Fruit fly (Drosophila melanogaster) whole organism, prepupa: ENCODE results near the gene CG34136.

Source experiments
- Blimp-1 ChIP-seq: fragments of 200-800 bp; sonication (Bioruptor generic); optimal IDR thresholded peaks from 3 replicates; lab custom pipeline; 2017; ENCODE audit warnings: missing biosample characterization, missing genetic modification characterization, mild to moderate bottlenecking, moderate library complexity, missing genetic modification reagents
- CG10631 ChIP-seq: fragments of 200-800 bp; sonication (Bioruptor generic); optimal IDR thresholded peaks from 2 replicates; lab custom pipeline; 2016; ENCODE audit warnings: missing biosample characterization, missing genetic modification characterization
- CG11762 ChIP-seq: fragments of 200-800 bp; sonication (Bioruptor generic); optimal IDR thresholded peaks from 3 replicates; lab custom pipeline; 2016; ENCODE audit warnings: missing biosample characterization, missing genetic modification characterization; ENCODE audit not compliant: insufficient read depth
- CG15336 ChIP-seq: fragments of 200-800 bp; sonication (Bioruptor generic); IDR thresholded peaks from 2 replicates; pipeline ENCODE4 v1.3.6; 2022; ENCODE audit warnings: missing biosample characterization, missing genetic modification characterization
- CG1621 ChIP-seq: fragments of 200-800 bp; sonication (Bioruptor generic); optimal IDR thresholded peaks from 3 replicates; lab custom pipeline; 2018; ENCODE audit warnings: missing biosample characterization, mild to moderate bottlenecking, missing genetic modification characterization
- CG16779 ChIP-seq: fragments of 200-800 bp; sonication (Bioruptor generic); optimal IDR thresholded peaks from 3 replicates; lab custom pipeline; 2017; ENCODE audit warnings: missing biosample characterization, mild to moderate bottlenecking, missing genetic modification characterization
- CG3032 ChIP-seq: fragments of 200-800 bp; optimal IDR thresholded peaks from 2 replicates; lab custom pipeline; 2019; ENCODE audit warnings: missing biosample characterization, mild to moderate bottlenecking, missing genetic modification characterization, moderate library complexity
- CG31627 ChIP-seq: fragments of 200-800 bp; sonication (Bioruptor generic); optimal IDR thresholded peaks from 3 replicates; lab custom pipeline; 2016; ENCODE audit warnings: missing biosample characterization, missing genetic modification characterization
- CG32006 ChIP-seq: fragments of 200-800 bp; sonication (Bioruptor generic); optimal IDR thresholded peaks from 3 replicates; lab custom pipeline; 2017; ENCODE audit warnings: missing biosample characterization, mild to moderate bottlenecking, missing genetic modification characterization
- CG4318 ChIP-seq: fragments of 200-800 bp; sonication (Bioruptor generic); optimal IDR thresholded peaks from 3 replicates; lab custom pipeline; 2017; ENCODE audit warnings: missing biosample characterization, mild to moderate bottlenecking, missing genetic modification characterization
- CG6276 ChIP-seq: fragments of 200-800 bp; sonication (Bioruptor generic); optimal IDR thresholded peaks from 2 replicates; lab custom pipeline; 2017; ENCODE audit warnings: missing biosample characterization, mild to moderate bottlenecking, missing genetic modification characterization
- CG6792 ChIP-seq: fragments of 200-800 bp; sonication (Bioruptor generic); optimal IDR thresholded peaks from 3 replicates; lab custom pipeline; 2016; ENCODE audit warnings: missing biosample characterization, missing genetic modification characterization
- CG6808 ChIP-seq: fragments of 200-800 bp; sonication (Bioruptor generic); optimal IDR thresholded peaks from 3 replicates; lab custom pipeline; 2017; ENCODE audit warnings: missing biosample characterization, missing genetic modification characterization, mild to moderate bottlenecking, moderate library complexity, missing genetic modification reagents
- CG6854 ChIP-seq: fragments of 200-800 bp; sonication (Bioruptor generic); optimal IDR thresholded peaks from 2 replicates; lab custom pipeline; 2017; ENCODE audit warnings: missing biosample characterization, mild to moderate bottlenecking, missing genetic modification characterization
- CG7368 ChIP-seq: fragments of 200-800 bp; sonication (Bioruptor generic); optimal IDR thresholded peaks from 3 replicates; lab custom pipeline; 2016; ENCODE audit warnings: missing biosample characterization, missing genetic modification characterization
- CG8319 ChIP-seq: fragments of 200-800 bp; sonication (Bioruptor generic); optimal IDR thresholded peaks from 3 replicates; lab custom pipeline; 2016; ENCODE audit warnings: missing biosample characterization, missing genetic modification characterization
- CG8632 ChIP-seq: fragments of 200-800 bp; sonication (Bioruptor generic); optimal IDR thresholded peaks from 3 replicates; lab custom pipeline; 2016; ENCODE audit warnings: missing biosample characterization, missing genetic modification characterization
- Eip78C ChIP-seq: fragments of 200-800 bp; sonication (Bioruptor generic); peaks from one replicate; lab custom pipeline; 2016; ENCODE audit warnings: missing biosample characterization, missing genetic modification characterization
- Eip93F ChIP-seq: fragments of 200-800 bp; sonication (Bioruptor generic); optimal IDR thresholded peaks from 2 replicates; lab custom pipeline; 2016; ENCODE audit warnings: missing biosample characterization, mild to moderate bottlenecking, missing genetic modification characterization
- Ets21C ChIP-seq: fragments of 200-800 bp; sonication (Bioruptor generic); optimal IDR thresholded peaks from 3 replicates; lab custom pipeline; 2016; ENCODE audit warnings: missing biosample characterization, missing genetic modification characterization
- Hr39 ChIP-seq: fragments of 200-800 bp; sonication (Bioruptor generic); optimal IDR thresholded peaks from 2 replicates; lab custom pipeline; 2016; ENCODE audit warnings: missing biosample characterization, missing genetic modification characterization
- Lpt ChIP-seq: fragments of 200-800 bp; sonication (Bioruptor generic); optimal IDR thresholded peaks from 3 replicates; lab custom pipeline; 2016; ENCODE audit warnings: missing biosample characterization, missing genetic modification characterization
- Met ChIP-seq: fragments of 200-800 bp; sonication (Bioruptor generic); optimal IDR thresholded peaks from 3 replicates; lab custom pipeline; 2016; ENCODE audit warnings: missing biosample characterization, missing genetic modification characterization
- OdsH ChIP-seq: fragments of 200-800 bp; sonication (Bioruptor generic); optimal IDR thresholded peaks from 3 replicates; lab custom pipeline; 2016; ENCODE audit warnings: missing biosample characterization, missing genetic modification characterization
- Smox ChIP-seq: fragments of 200-800 bp; sonication (Bioruptor generic); optimal IDR thresholded peaks from 3 replicates; lab custom pipeline; 2016; ENCODE audit warnings: missing biosample characterization, missing genetic modification characterization
- Sox14 ChIP-seq: fragments of 200-800 bp; sonication (Bioruptor generic); optimal IDR thresholded peaks from 3 replicates; lab custom pipeline; 2016; ENCODE audit warnings: missing biosample characterization, missing genetic modification characterization
- achi ChIP-seq: fragments of 200-800 bp; sonication (Bioruptor generic); optimal IDR thresholded peaks from 3 replicates; lab custom pipeline; 2016; ENCODE audit warnings: missing biosample characterization, missing genetic modification characterization
- acj6 ChIP-seq: fragments of 200-800 bp; sonication (Bioruptor generic); optimal IDR thresholded peaks from 3 replicates; lab custom pipeline; 2016; ENCODE audit warnings: missing biosample characterization, missing genetic modification characterization
- cyc ChIP-seq: fragments of 200-800 bp; sonication (Bioruptor generic); optimal IDR thresholded peaks from 3 replicates; lab custom pipeline; 2016; ENCODE audit warnings: missing biosample characterization, missing genetic modification characterization
- dsx ChIP-seq: fragments of 200-800 bp; optimal IDR thresholded peaks from 3 replicates; lab custom pipeline; 2019; ENCODE audit warnings: missing biosample characterization, mild to moderate bottlenecking, missing genetic modification characterization, moderate library complexity; ENCODE audit not compliant: poor library complexity, severe bottlenecking
- eg ChIP-seq: fragments of 200-800 bp; sonication (Bioruptor generic); IDR thresholded peaks from 3 replicates; pipeline ENCODE4 v1.3.6; 2022; ENCODE audit warnings: missing biosample characterization, missing genetic modification characterization
- esn ChIP-seq: fragments of 200-800 bp; sonication (Bioruptor generic); optimal IDR thresholded peaks from 2 replicates; lab custom pipeline; 2016; ENCODE audit warnings: missing biosample characterization, mild to moderate bottlenecking, missing genetic modification characterization, moderate library complexity
- fd85E ChIP-seq: fragments of 200-800 bp; sonication (Bioruptor generic); optimal IDR thresholded peaks from 3 replicates; lab custom pipeline; 2016; ENCODE audit warnings: missing biosample characterization, missing genetic modification characterization
- fkh ChIP-seq: fragments of 200-800 bp; sonication (Bioruptor generic); optimal IDR thresholded peaks from 3 replicates; lab custom pipeline; 2017; ENCODE audit warnings: missing biosample characterization, mild to moderate bottlenecking, missing genetic modification characterization, moderate library complexity
- lz ChIP-seq: fragments of 200-800 bp; sonication (Bioruptor generic); optimal IDR thresholded peaks from 3 replicates; lab custom pipeline; 2016; ENCODE audit warnings: missing biosample characterization, missing genetic modification characterization
- net ChIP-seq: fragments of 200-800 bp; sonication (Bioruptor generic); optimal IDR thresholded peaks from 3 replicates; lab custom pipeline; 2016; ENCODE audit warnings: missing biosample characterization, missing genetic modification characterization
- pdm3 ChIP-seq: fragments of 200-800 bp; sonication (Bioruptor generic); optimal IDR thresholded peaks from 3 replicates; lab custom pipeline; 2016; ENCODE audit warnings: missing biosample characterization, missing genetic modification characterization

The CG34136 gene

dm6 chr2L:21102399-21103108, 5.8 kb downstream of the CG34136 start, which contains the start of gene CG9257:
CG9257 (plus strand) TSS chr2L:21102743.
- no peak for TF ChIP-seq Lpt
- TF ChIP-seq pdm3 (GFP tag; lab: Kevin White, UChicago), result peak; percentile 12
- no peak for TF ChIP-seq eg (GFP tag; lab: Robert Waterston, UW)
- TF ChIP-seq CG6808 (GFP tag; lab: Kevin White, UChicago), result no peak
- no peak for TF ChIP-seq acj6 (GFP tag; lab: Kevin White, UChicago)
- no peak for TF ChIP-seq cyc (GFP tag; lab: Kevin White, UChicago)
- no peak for TF ChIP-seq fkh
- no peak for TF ChIP-seq CG8319 (GFP tag; lab: Kevin White, UChicago)
- TF ChIP-seq CG11762 (GFP tag; lab: Kevin White, UChicago), result no peak
- no peak for TF ChIP-seq CG7368 (GFP tag; lab: Kevin White, UChicago)
- no peak for TF ChIP-seq Eip93F
- no peak for TF ChIP-seq CG32006 (GFP tag; lab: Kevin White, UChicago)
- TF ChIP-seq CG16779, result no peak
- peak; percentile 13 for TF ChIP-seq CG31627 (GFP tag; lab: Kevin White, UChicago)
- TF ChIP-seq lz, result no peak
- TF ChIP-seq net (GFP tag; lab: Kevin White, UChicago), result no peak
- no peak for TF ChIP-seq CG6792 (GFP tag; lab: Kevin White, UChicago)
- peak; percentile 48 for TF ChIP-seq esn
- TF ChIP-seq CG1621 (tag; lab: Kevin White, UChicago), result peak; percentile 40
- peak; percentile 24 for TF ChIP-seq Eip78C
- no peak for TF ChIP-seq Blimp-1 (GFP tag; lab: Kevin White, UChicago)
- TF ChIP-seq Hr39 (GFP tag; lab: Kevin White, UChicago), result peak; percentile 20
- TF ChIP-seq Smox (GFP tag; lab: Kevin White, UChicago), result no peak
- TF ChIP-seq Met (GFP tag; lab: Kevin White, UChicago), result no peak
- no peak for TF ChIP-seq fd85E (GFP tag; lab: Kevin White, UChicago)
- TF ChIP-seq CG15336 (GFP tag; lab: Robert Waterston, UW), result no peak
- TF ChIP-seq CG6276, result no peak
- TF ChIP-seq Sox14 (GFP tag; lab: Kevin White, UChicago), result peak; percentile 18
- no peak for TF ChIP-seq CG8632 (GFP tag; lab: Kevin White, UChicago)
- no peak for TF ChIP-seq CG3032 (tag; lab: Kevin White, UChicago)
- TF ChIP-seq CG10631, result peak; percentile 3
- TF ChIP-seq OdsH (GFP tag; lab: Kevin White, UChicago), result no peak
- TF ChIP-seq, all 60 proteins: peak for 8

- TF ChIP-seq esn (peak; percentile 23), Eip78C (peak; percentile 14), lz (no peak)
Observed at dm6 chr2L:21104326-21104725, 7.6 kb downstream of the CG34136 start, which contains the start of the genes CG46307 and Nhe2. CG46307 (plus strand) TSS chr2L:21104568. Nhe2 (plus strand) TSS chr2L:21104568.

DNA sequence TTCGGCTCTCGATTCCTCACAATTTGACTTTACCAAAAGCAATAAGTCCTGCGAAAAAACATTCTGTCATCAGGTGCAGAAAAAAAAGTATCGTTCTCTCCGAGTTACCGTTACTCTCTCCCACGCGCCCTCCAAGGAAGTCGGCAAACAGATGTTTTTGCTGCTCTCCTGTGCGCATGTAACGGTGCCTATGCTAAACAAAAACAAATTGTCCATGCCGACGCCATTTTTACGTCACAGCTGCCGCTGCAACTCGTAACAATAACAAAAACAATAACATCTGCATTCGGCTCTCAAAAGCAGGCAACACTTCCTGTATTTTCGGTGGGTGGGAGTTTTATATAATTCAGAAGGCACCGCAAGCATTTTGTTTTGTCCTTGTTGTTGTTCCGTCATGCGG, 8.4 kb downstream of the CG34136 start:
- no peak for TF ChIP-seq Blimp-1 (GFP tag; lab: Kevin White, UChicago)
- no peak for TF ChIP-seq achi (GFP tag; lab: Kevin White, UChicago)
- TF ChIP-seq cyc (GFP tag; lab: Kevin White, UChicago), result no peak
- no peak for TF ChIP-seq Met (GFP tag; lab: Kevin White, UChicago)
- no peak for TF ChIP-seq eg (GFP tag; lab: Robert Waterston, UW)
- no peak for TF ChIP-seq CG15336 (GFP tag; lab: Robert Waterston, UW)
- TF ChIP-seq acj6 (GFP tag; lab: Kevin White, UChicago), result no peak
- no peak for TF ChIP-seq OdsH (GFP tag; lab: Kevin White, UChicago)
- TF ChIP-seq CG4318 (GFP tag; lab: Kevin White, UChicago), result no peak
- TF ChIP-seq Ets21C (GFP tag; lab: Kevin White, UChicago), result no peak
- TF ChIP-seq CG6854, result no peak
- TF ChIP-seq CG3032 (tag; lab: Kevin White, UChicago), result no peak
- TF ChIP-seq dsx (GFP tag; lab: Kevin White, UChicago), result no peak
